Fruit fly (Drosophila melanogaster) whole organism, embryonic: ENCODE measurements around the gene CG18281.

Experiments
- Adf1 ChIP-seq: fragments of 200-800 bp; sonication (Bioruptor generic); IDR thresholded peaks from 2 replicates; pipeline ENCODE4 v1.3.6; 2022; ENCODE audit warnings: missing biosample characterization, missing genetic modification characterization
- Awh ChIP-seq: fragments of 200-800 bp; sonication (Bioruptor generic); IDR thresholded peaks from 2 replicates; pipeline ENCODE4, ENCODE4 v1.3.6; 2022; ENCODE audit warnings: missing biosample characterization, missing genetic modification characterization
- B-H2 ChIP-seq: fragments of 200-800 bp; sonication (Bioruptor generic); optimal IDR thresholded peaks from 2 replicates; lab custom pipeline; 2018; ENCODE audit warnings: missing biosample characterization, mild to moderate bottlenecking, missing genetic modification characterization
- BtbVII ChIP-seq: fragments of 200-800 bp; sonication (Bioruptor generic); optimal IDR thresholded peaks from 3 replicates; lab custom pipeline; 2017; ENCODE audit warnings: missing biosample characterization, mild to moderate bottlenecking, missing genetic modification characterization
- CG10366 ChIP-seq: fragments of 200-800 bp; sonication (Bioruptor generic); IDR thresholded peaks from 2 replicates; pipeline ENCODE4 v1.3.6; 2022; ENCODE audit warnings: missing biosample characterization, missing genetic modification characterization
- CG10543 ChIP-seq: fragments of 200-800 bp; sonication (Bioruptor generic); optimal IDR thresholded peaks from 3 replicates; lab custom pipeline; 2017; ENCODE audit warnings: missing biosample characterization, mild to moderate bottlenecking, missing genetic modification characterization, moderate library complexity
- CG11560 ChIP-seq: fragments of 200-800 bp; sonication (Bioruptor generic); IDR thresholded peaks from 3 replicates; pipeline ENCODE4 v1.3.6; 2022; ENCODE audit warnings: missing biosample characterization, missing genetic modification characterization
- CG13287 ChIP-seq: fragments of 200-800 bp; sonication (Bioruptor generic); IDR thresholded peaks from 2 replicates; pipeline ENCODE4 v1.3.6; 2022; ENCODE audit warnings: missing biosample characterization, missing genetic modification characterization; ENCODE audit not compliant: partially characterized antibody
- CG18011 ChIP-seq: fragments of 200-800 bp; sonication (Bioruptor generic); optimal IDR thresholded peaks from 2 replicates; lab custom pipeline; 2017; ENCODE audit warnings: missing biosample characterization, missing genetic modification characterization, mild to moderate bottlenecking, moderate library complexity, missing genotype
- CG2678 ChIP-seq: fragments of 200-800 bp; sonication (Bioruptor generic); optimal IDR thresholded peaks from 3 replicates; lab custom pipeline; 2019; ENCODE audit warnings: missing biosample characterization, mild to moderate bottlenecking, missing genetic modification characterization, moderate library complexity
- CG42726 ChIP-seq: fragments of 200-800 bp; sonication (Bioruptor generic); IDR thresholded peaks from 2 replicates; pipeline ENCODE4 v1.3.6; 2022; ENCODE audit warnings: missing biosample characterization, missing genetic modification characterization; ENCODE audit not compliant: partially characterized antibody
- CG4360 ChIP-seq: fragments of 200-800 bp; sonication (Bioruptor generic); IDR thresholded peaks from 2 replicates; pipeline ENCODE4 v1.3.6; 2022; ENCODE audit warnings: missing biosample characterization, missing genetic modification characterization
- CG7271 ChIP-seq: fragments of 200-800 bp; sonication (Bioruptor generic); optimal IDR thresholded peaks from 2 replicates; lab custom pipeline; 2018; ENCODE audit warnings: missing biosample characterization, mild to moderate bottlenecking, missing genetic modification characterization, moderate library complexity
- CG8089 ChIP-seq: fragments of 200-800 bp; sonication (Bioruptor generic); optimal IDR thresholded peaks from 3 replicates; lab custom pipeline; 2016; ENCODE audit warnings: missing biosample characterization, missing genetic modification characterization
- CG8290 ChIP-seq, 3 experiments: fragments of 200-800 bp; sonication (Bioruptor generic); optimal IDR thresholded peaks; 2 replicates each; lab custom pipeline; 2016 to 2019; ENCODE audit warnings: missing biosample characterization in 3 of 3, missing genetic modification characterization in 3 of 3, mild to moderate bottlenecking in 2 of 3, moderate library complexity in 1 of 3
- CG9797 ChIP-seq: fragments of 200-800 bp; sonication (Bioruptor generic); optimal IDR thresholded peaks from 3 replicates; lab custom pipeline; 2018; ENCODE audit warnings: missing biosample characterization, mild to moderate bottlenecking, missing genetic modification characterization
- Dad ChIP-seq: fragments of 200-800 bp; sonication (Bioruptor generic); optimal IDR thresholded peaks from 3 replicates; lab custom pipeline; 2016; ENCODE audit warnings: missing biosample characterization, missing genetic modification characterization
- Dll ChIP-seq: fragments of 200-800 bp; sonication (Bioruptor generic); IDR thresholded peaks from 4 replicates; pipeline ENCODE4 v1.3.6; 2022; ENCODE audit warnings: missing biosample characterization, missing genetic modification characterization; ENCODE audit not compliant: partially characterized antibody
- HLH4C ChIP-seq: fragments of 200-800 bp; sonication (Bioruptor generic); IDR thresholded peaks from 3 replicates; pipeline ENCODE4 v1.3.6; 2022; ENCODE audit warnings: missing biosample characterization, missing genetic modification characterization; ENCODE audit not compliant: partially characterized antibody
- Hmr ChIP-seq: fragments of 200-800 bp; sonication (Bioruptor generic); optimal IDR thresholded peaks from 3 replicates; lab custom pipeline; 2017; ENCODE audit warnings: mild to moderate bottlenecking, missing biosample characterization, missing genetic modification reagents, missing genetic modification characterization
- Pdp1 ChIP-seq, 2 experiments: fragments of 200-800 bp; sonication (Bioruptor generic); optimal IDR thresholded peaks; 3 replicates each; lab custom pipeline; 2016; ENCODE audit warnings: missing biosample characterization in 2 of 2, missing genetic modification characterization in 2 of 2, mild to moderate bottlenecking in 1 of 2, moderate library complexity in 1 of 2
- Sry-β ChIP-seq: fragments of 200-800 bp; sonication (Bioruptor generic); optimal IDR thresholded peaks from 2 replicates; lab custom pipeline; 2018; ENCODE audit warnings: missing biosample characterization, mild to moderate bottlenecking, missing genetic modification characterization, moderate library complexity
- bbx ChIP-seq: fragments of 200-800 bp; sonication (Bioruptor generic); IDR thresholded peaks from 2 replicates; pipeline ENCODE4 v1.3.6; 2022; ENCODE audit warnings: missing biosample characterization, missing genetic modification characterization; ENCODE audit not compliant: partially characterized antibody
- cad ChIP-seq: fragments of >200 bp; optimal IDR thresholded peaks from 2 replicates; lab custom pipeline; 2017; ENCODE audit warnings: missing biosample characterization, missing genetic modification characterization
- cas ChIP-seq: fragments of 200-800 bp; sonication (Bioruptor generic); IDR thresholded peaks from 2 replicates; pipeline ENCODE4 v1.3.6; 2022; ENCODE audit warnings: missing biosample characterization, missing genetic modification characterization
- cato ChIP-seq: fragments of 200-800 bp; sonication (Bioruptor generic); optimal IDR thresholded peaks from 2 replicates; lab custom pipeline; 2016; ENCODE audit warnings: missing biosample characterization, missing genetic modification characterization, borderline replicate concordance
- chn ChIP-seq: fragments of 200-800 bp; sonication (Bioruptor generic); optimal IDR thresholded peaks from 2 replicates; lab custom pipeline; 2016; ENCODE audit warnings: missing biosample characterization, missing genetic modification characterization
- crol ChIP-seq: fragments of 200-800 bp; sonication (Bioruptor generic); IDR thresholded peaks from 2 replicates; pipeline ENCODE4 v1.3.6; 2022; ENCODE audit warnings: missing biosample characterization, missing genetic modification characterization
- dan ChIP-seq: fragments of 200-800 bp; sonication (Bioruptor generic); IDR thresholded peaks from 2 replicates; pipeline ENCODE4 v1.3.6; 2022; ENCODE audit warnings: missing biosample characterization, missing genetic modification characterization
- dmrt11E ChIP-seq: fragments of 200-800 bp; sonication (Bioruptor generic); optimal IDR thresholded peaks from 3 replicates; lab custom pipeline; 2018; ENCODE audit warnings: missing biosample characterization, mild to moderate bottlenecking, missing genetic modification characterization, moderate library complexity
- eve ChIP-seq, 2 experiments: fragments of >200 bp; optimal IDR thresholded peaks; 2 replicates each; lab custom pipeline; 2017; ENCODE audit warnings: missing biosample characterization in 2 of 2, missing genetic modification characterization in 2 of 2
- h ChIP-seq: fragments of >200 bp; optimal IDR thresholded peaks from 2 replicates; lab custom pipeline; 2017
- her ChIP-seq: fragments of 200-800 bp; sonication (Bioruptor generic); optimal IDR thresholded peaks from 2 replicates; lab custom pipeline; 2016; ENCODE audit warnings: missing biosample characterization, missing genetic modification characterization
- kni ChIP-seq: fragments of 200-800 bp; sonication (Bioruptor generic); optimal IDR thresholded peaks from 3 replicates; lab custom pipeline; 2017; ENCODE audit warnings: mild to moderate bottlenecking, missing biosample characterization, missing genetic modification reagents, missing genetic modification characterization
- lab ChIP-seq: fragments of 200-800 bp; sonication (Bioruptor generic); optimal IDR thresholded peaks from 3 replicates; lab custom pipeline; 2017; ENCODE audit warnings: missing biosample characterization, missing genetic modification characterization, mild to moderate bottlenecking, moderate library complexity, missing genetic modification reagents
- maf-S ChIP-seq: fragments of 200-800 bp; sonication (Bioruptor generic); optimal IDR thresholded peaks from 2 replicates; lab custom pipeline; 2016; ENCODE audit warnings: missing biosample characterization, missing genetic modification characterization
- mirr ChIP-seq: fragments of 200-800 bp; sonication (Bioruptor generic); optimal IDR thresholded peaks from 3 replicates; lab custom pipeline; 2018; ENCODE audit warnings: missing biosample characterization, mild to moderate bottlenecking, missing genetic modification characterization
- nerfin-1 ChIP-seq: fragments of 200-800 bp; sonication (Bioruptor generic); optimal IDR thresholded peaks from 3 replicates; lab custom pipeline; 2019; ENCODE audit warnings: missing biosample characterization, mild to moderate bottlenecking, missing genetic modification characterization, moderate library complexity
- p53 ChIP-seq: fragments of 200-800 bp; sonication (Bioruptor generic); optimal IDR thresholded peaks from 2 replicates; lab custom pipeline; 2016; ENCODE audit warnings: missing biosample characterization, missing genetic modification characterization
- prd ChIP-seq, 3 experiments: fragments of >200 bp in 2 of 3; fragments of 200-800 bp in 1 of 3; sonication (Bioruptor generic) in 1 of 3; optimal IDR thresholded peaks in 2 of 3; IDR thresholded peaks in 1 of 3; 2 replicates in 2 of 3; 3 replicates in 1 of 3; pipeline versions ENCODE4 v1.3.6 to Lab custom; 2017 to 2022; ENCODE audit warnings: missing biosample characterization in 1 of 3, missing genetic modification characterization in 1 of 3
- pzg ChIP-seq: fragments of 200-800 bp; sonication (Bioruptor generic); optimal IDR thresholded peaks from 3 replicates; lab custom pipeline; 2018; ENCODE audit warnings: missing biosample characterization, mild to moderate bottlenecking, missing genetic modification characterization, moderate library complexity
- sna ChIP-seq: fragments of 200-800 bp; sonication (Bioruptor generic); IDR thresholded peaks from 2 replicates; pipeline ENCODE4 v1.3.6; 2022; ENCODE audit warnings: missing biosample characterization, missing genetic modification characterization; ENCODE audit not compliant: partially characterized antibody
- tio ChIP-seq: fragments of 200-800 bp; sonication (Bioruptor generic); optimal IDR thresholded peaks from 2 replicates; lab custom pipeline; 2017; ENCODE audit warnings: missing biosample characterization, missing genetic modification characterization, inconsistent platforms
- tna ChIP-seq: fragments of 200-800 bp; sonication (Bioruptor generic); IDR thresholded peaks from 2 replicates; pipeline ENCODE4 v1.3.6; 2022; ENCODE audit warnings: missing biosample characterization, missing genetic modification characterization; ENCODE audit not compliant: partially characterized antibody
- wor ChIP-seq: fragments of 200-800 bp; sonication (Bioruptor generic); IDR thresholded peaks from 2 replicates; pipeline ENCODE4 v1.3.6; 2022; ENCODE audit warnings: missing biosample characterization, missing genetic modification characterization
- zen ChIP-seq: fragments of 200-800 bp; sonication (Bioruptor generic); optimal IDR thresholded peaks from 3 replicates; lab custom pipeline; 2018; ENCODE audit warnings: missing biosample characterization, mild to moderate bottlenecking, missing genetic modification characterization, moderate library complexity
- zen2 ChIP-seq: fragments of 200-800 bp; sonication (Bioruptor generic); IDR thresholded peaks from 3 replicates; pipeline ENCODE4 v1.3.6; 2022; ENCODE audit warnings: missing biosample characterization, missing genetic modification characterization; ENCODE audit not compliant: partially characterized antibody
- zf30C ChIP-seq: fragments of 200-800 bp; sonication (Bioruptor generic); optimal IDR thresholded peaks from 3 replicates; lab custom pipeline; 2018; ENCODE audit warnings: missing biosample characterization, mild to moderate bottlenecking, missing genetic modification characterization

CG18281 gene

DNA sequence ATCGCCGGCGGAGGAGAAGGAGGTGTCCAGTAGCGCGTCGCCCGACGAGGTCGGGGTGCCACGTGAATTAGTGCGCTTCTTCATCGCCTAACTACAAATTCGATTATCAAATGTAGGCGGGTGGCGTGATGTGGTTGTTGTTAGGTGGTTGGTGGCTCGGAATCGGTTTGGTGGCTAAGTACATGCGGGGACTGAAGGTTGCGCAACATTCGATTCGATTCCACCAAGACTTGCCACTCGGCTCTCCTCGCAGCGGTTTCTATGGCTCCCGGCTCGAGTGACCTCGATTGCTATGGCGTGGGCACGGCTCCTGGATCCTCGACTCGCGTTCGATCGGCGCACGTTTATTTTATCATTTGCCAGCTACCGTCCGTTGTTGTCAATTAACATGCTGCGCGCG lies 26.1 kb downstream of the CG18281 start (continued):
- TF ChIP-seq tna (GFP tag; lab: Robert Waterston, UW) (peak; percentile 42; the same call in 1 of the 2 replicates), CG4360 (GFP tag; lab: Robert Waterston, UW) (peak; percentile 54; the same call in 1 of the 2 replicates), CG9797 (GFP tag; lab: Kevin White, UChicago) (no peak), Dll (GFP tag; lab: Robert Waterston, UW) (0 out of 4 replicates have a peak, but pooled peaks have one; percentile 11), CG11560 (tag; lab: Robert Waterston, UW) (no peak), Awh (GFP tag; lab: Robert Waterston, UW) (no peak), CG13287 (GFP tag; lab: Robert Waterston, UW) (peak; percentile 17; the same call in 1 of the 2 replicates), lab (no peak), zen2 (no peak), h (lab: Kevin White, UChicago) (no peak), sna (GFP tag; lab: Robert Waterston, UW) (0 out of 2 replicates have a peak, but pooled peaks have one; percentile 26), CG42726 (GFP tag; lab: Robert Waterston, UW) (0 out of 2 replicates have a peak, but pooled peaks have one; percentile 13), CG10366 (GFP tag; lab: Robert Waterston, UW) (no peak), mirr (GFP tag; lab: Kevin White, UChicago) (no peak), CG2678 (no peak), eve (GFP tag; optimal IDR thresholded peaks at IDR 0.05; lab: Kevin White, UChicago) (no peak), zf30C (no peak), prd (optimal IDR thresholded peaks at IDR 0.05; lab: Kevin White, UChicago) (no peak), prd (GFP tag; IDR thresholded peaks at IDR 0.05; lab: Robert Waterston, UW) (no peak), wor (no peak), CG7271 (tag; lab: Kevin White, UChicago) (no peak), HLH4C (GFP tag; lab: Robert Waterston, UW) (0 out of 3 replicates have a peak, but pooled peaks have one; percentile 33), dmrt11E (tag; lab: Kevin White, UChicago) (no peak), Adf1 (GFP tag; lab: Robert Waterston, UW) (no peak), Dad (GFP tag; lab: Kevin White, UChicago) (no peak), CG10543 (GFP tag; lab: Kevin White, UChicago) (no peak), cas (GFP tag; lab: Robert Waterston, UW) (no peak), cato (GFP tag; lab: Kevin White, UChicago) (no peak), zen (no peak), tio (no peak), bbx (GFP tag; lab: Robert Waterston, UW) (peak; percentile 34; the same call in 1 of the 2 replicates), crol (GFP tag; lab: Robert Waterston, UW) (peak; percentile 66), Pdp1 (GFP tag; optimal IDR thresholded peaks at IDR 0.05; lab: Kevin White, UChicago) (peak in 1 of 2 experiments; percentile 99)

DNA sequence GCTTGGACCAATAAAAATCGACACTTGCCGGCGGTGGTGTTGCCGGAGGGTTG lies 26.3 kb downstream of the CG18281 start, which contains the start of gene Pss:
Pss (minus strand) TSS at position 32 of the 53 bp plus-strand sequence.
- TF ChIP-seq cad, result peak; percentile 6
- TF ChIP-seq B-H2, result no peak
- TF ChIP-seq BtbVII, result no peak
- no peak for TF ChIP-seq Sry-β (GFP tag; lab: Kevin White, UChicago)
- peak in 1 of 2 experiments; percentile 77 for TF ChIP-seq Pdp1 (GFP tag; optimal IDR thresholded peaks at IDR 0.05; lab: Kevin White, UChicago)
- no peak for TF ChIP-seq dan (GFP tag; lab: Robert Waterston, UW)
- TF ChIP-seq, all 482 proteins: peak for 2

DNA sequence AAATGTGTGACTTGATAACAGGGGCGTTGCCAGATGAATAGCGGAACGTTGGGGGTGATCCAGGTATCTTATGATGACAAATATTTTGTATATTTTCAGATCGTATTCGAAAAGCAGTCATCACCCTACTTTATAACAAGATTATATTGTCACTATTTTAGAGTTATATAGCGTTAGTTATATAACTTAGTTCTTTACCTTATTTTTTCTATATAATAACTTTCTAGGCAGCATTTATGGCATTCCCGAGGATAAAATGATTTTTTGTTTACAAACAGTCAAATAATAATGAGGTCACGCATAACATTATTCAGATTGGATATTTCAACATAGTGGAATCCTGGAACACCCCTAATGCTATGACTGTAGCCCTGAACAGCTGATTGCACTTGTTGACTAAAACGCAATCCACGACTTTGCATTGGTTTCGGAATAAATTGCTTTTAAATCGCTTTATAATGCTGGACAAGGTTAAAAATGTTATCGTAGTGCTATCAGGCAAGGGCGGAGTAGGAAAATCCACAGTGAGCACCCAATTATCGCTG lies 26.6 kb downstream of the CG18281 start, which contains the start of gene Nubp2:
Nubp2 (plus strand) TSS at position 381 of the 545 bp plus-strand sequence.
- TF ChIP-seq her (GFP tag; lab: Kevin White, UChicago), result peak; percentile 79
- TF ChIP-seq p53, result peak; percentile 77
- TF ChIP-seq CG8089, result peak; percentile 79
- peak; percentile 84 for TF ChIP-seq CG18011 (GFP tag; lab: Kevin White, UChicago)
- TF ChIP-seq CG8290 (GFP tag; optimal IDR thresholded peaks at IDR 0.05; lab: Kevin White, UChicago), result peak; percentile 93
- TF ChIP-seq CG8290 (tag; optimal IDR thresholded peaks at IDR 0.05; lab: Kevin White, UChicago), result peak; percentile 86 to 90
- peak; percentile 94 for TF ChIP-seq nerfin-1
- peak; percentile 96 for TF ChIP-seq Hmr
- TF ChIP-seq kni (GFP tag; lab: Kevin White, UChicago), result peak; percentile 93
- TF ChIP-seq pzg, result peak; percentile 65
- peak; percentile 94 for TF ChIP-seq maf-S (GFP tag; lab: Kevin White, UChicago)
- peak; percentile 94 for TF ChIP-seq chn (GFP tag; lab: Kevin White, UChicago)
